Worm (Caenorhabditis elegans) whole organism, early embryonic: Measurements from ENCODE around the gene ZK938.12.

Experiments
- B0310.2 ChIP-seq: sonication (generic microtip); optimal IDR thresholded peaks from 2 replicates; lab custom pipeline; 2016; ENCODE audit warnings: mild to moderate bottlenecking, missing genetic modification characterization, missing compliant biosample characterization
- aly-1 ChIP-seq: sonication (generic microtip); optimal IDR thresholded peaks from 2 replicates; lab custom pipeline; 2016; ENCODE audit warnings: missing genetic modification characterization, missing compliant biosample characterization
- ama-1 ChIP-seq: fragments of 150-350 bp; optimal IDR thresholded peaks from 2 replicates; lab custom pipeline; 2014
- ceh-13 ChIP-seq: fragments of 200-800 bp; sonication (Bioruptor generic); optimal IDR thresholded peaks from 2 replicates; lab custom pipeline; 2018; ENCODE audit warnings: mild to moderate bottlenecking, missing genetic modification characterization, missing compliant biosample characterization
- ceh-36 ChIP-seq: sonication (generic microtip); optimal IDR thresholded peaks from 2 replicates; lab custom pipeline; 2016; ENCODE audit warnings: missing genetic modification characterization, inconsistent platforms, missing compliant biosample characterization
- hmbx-1 ChIP-seq: sonication (generic microtip); optimal IDR thresholded peaks from 2 replicates; lab custom pipeline; 2016; ENCODE audit warnings: mild to moderate bottlenecking, missing genetic modification characterization, missing compliant biosample characterization
- hnd-1 ChIP-seq: sonication (generic microtip); optimal IDR thresholded peaks from 2 replicates; lab custom pipeline; 2016; ENCODE audit warnings: missing genetic modification characterization, missing compliant biosample characterization
- scrt-1 ChIP-seq: fragments of 200-800 bp; sonication (Bioruptor generic); IDR thresholded peaks from 2 replicates; pipeline ENCODE4 v1.3.6; 2022; ENCODE audit warnings: missing genetic modification characterization, missing compliant biosample characterization
- sea-1 ChIP-seq: fragments of 200-800 bp; sonication (Bioruptor generic); conservative IDR thresholded peaks from 2 replicates; pipeline ENCODE4 v1.3.6; 2022; ENCODE audit warnings: missing genetic modification characterization, missing compliant biosample characterization
- tbx-11 ChIP-seq: fragments of 200-800 bp; sonication (Bioruptor generic); IDR thresholded peaks from 2 replicates; pipeline ENCODE4 v1.3.6; 2022; ENCODE audit warnings: missing genetic modification characterization, missing compliant biosample characterization
- tbx-37 ChIP-seq: fragments of 200-800 bp; sonication (Bioruptor generic); conservative IDR thresholded peaks from 2 replicates; pipeline ENCODE4 v1.3.6; 2022; ENCODE audit warnings: missing genetic modification reagents, missing genetic modification characterization, missing compliant biosample characterization
- tra-4 ChIP-seq: sonication (generic microtip); optimal IDR thresholded peaks from 2 replicates; lab custom pipeline; 2017; ENCODE audit warnings: missing genetic modification characterization, missing compliant biosample characterization

ce11 chrII:9861394-9861793 is 30.3 kb downstream of the ZK938.12 start, which contains the start of gene chil-3:
- TF ChIP-seq ama-1 (lab: Kevin White, UChicago) = no peak
- TF ChIP-seq aly-1 = no peak
- TF ChIP-seq B0310.2 = no peak
- TF ChIP-seq ceh-13 (GFP tag; lab: Kevin White, UChicago) = no peak
- TF ChIP-seq sea-1 (GFP tag; lab: Robert Waterston, UW) = no peak
- no peak for TF ChIP-seq tbx-37 (GFP tag; lab: Robert Waterston, UW)
- no peak for TF ChIP-seq tra-4
- no peak for TF ChIP-seq scrt-1
- no peak for TF ChIP-seq hmbx-1 (tag; lab: Kevin White, UChicago)
- no peak for TF ChIP-seq hnd-1 (tag; lab: Kevin White, UChicago)
- no peak for TF ChIP-seq tbx-11 (GFP tag; lab: Robert Waterston, UW)
- TF ChIP-seq ceh-36 (tag; lab: Kevin White, UChicago) = no peak
